Worm (Caenorhabditis elegans) whole organism, midembryonic: Measurements from ENCODE around the gene C24H10.2.

Experiments
- T22C8.4 ChIP-seq: fragments of 200-800 bp; sonication (Bioruptor generic); IDR thresholded peaks from 2 replicates; pipeline ENCODE4 v1.3.6; 2022; ENCODE audit warnings: missing genetic modification characterization, missing compliant biosample characterization
- cog-1 ChIP-seq: sonication (generic microtip); optimal IDR thresholded peaks from 2 replicates; lab custom pipeline; 2016; ENCODE audit warnings: missing genetic modification characterization, missing compliant biosample characterization
- flt-1 ChIP-seq: fragments of 200-800 bp; sonication (Bioruptor generic); IDR thresholded peaks from 2 replicates; pipeline ENCODE4 v1.3.6; 2022; ENCODE audit warnings: missing genetic modification characterization, missing compliant biosample characterization
- klf-2 ChIP-seq: fragments of 200-800 bp; sonication (Bioruptor generic); conservative IDR thresholded peaks from 2 replicates; pipeline ENCODE4 v1.3.6; 2022; ENCODE audit warnings: missing genetic modification reagents, missing genetic modification characterization, missing compliant biosample characterization
- med-1 ChIP-seq: sonication (generic microtip); optimal IDR thresholded peaks from 2 replicates; lab custom pipeline; 2017; ENCODE audit warnings: missing genetic modification characterization, mild to moderate bottlenecking, missing compliant biosample characterization, antibody characterized with exemption, missing genetic modification reagents; ENCODE audit not compliant: insufficient read depth
- ref-1 ChIP-seq: fragments of 200-800 bp; sonication (Bioruptor generic); conservative IDR thresholded peaks from 2 replicates; pipeline ENCODE4 v1.3.6; 2022; ENCODE audit warnings: missing genetic modification reagents, missing genetic modification characterization, missing compliant biosample characterization
- tab-1 ChIP-seq: fragments of 200-800 bp; sonication (Bioruptor generic); IDR thresholded peaks from 2 replicates; pipeline ENCODE4 v1.3.6; 2022; ENCODE audit warnings: missing genetic modification characterization, missing compliant biosample characterization
- ztf-23 ChIP-seq: fragments of 200-800 bp; sonication (Bioruptor generic); IDR thresholded peaks from 2 replicates; pipeline ENCODE4 v1.3.6; 2022; ENCODE audit warnings: missing genetic modification reagents, missing genetic modification characterization, missing compliant biosample characterization
- ztf-29 ChIP-seq: fragments of 200-800 bp; sonication (Bioruptor generic); IDR thresholded peaks from 2 replicates; pipeline ENCODE4 v1.3.6; 2022; ENCODE audit warnings: missing genetic modification reagents, missing genetic modification characterization, missing compliant biosample characterization

The C24H10.2 gene

ce11 chrX:5063750-5064652, at the start of gene C24H10.2:
Gene C24H10.2, plus strand, starts transcription at chrX:5064602.
- TF ChIP-seq ztf-23 (GFP tag; lab: Robert Waterston, UW) (0 out of 2 replicates have a peak, but pooled peaks have one; percentile 9), tab-1 (0 out of 2 replicates have a peak, but pooled peaks have one; percentile 56), cog-1 (tag; lab: Kevin White, UChicago) (peak; percentile 7), ztf-29 (GFP tag; lab: Robert Waterston, UW) (no peak), flt-1 (GFP tag; lab: Robert Waterston, UW) (peak; percentile 58; the same call in 1 of the 2 replicates), klf-2 (GFP tag; lab: Robert Waterston, UW) (no peak)

ce11 chrX:5015775-5016174, 48.6 kb upstream of the C24H10.2 start, which contains the start of gene ZC449.8:
Gene ZC449.8, plus strand, starts transcription at chrX:5016075.
- TF ChIP-seq ztf-23 (GFP tag; lab: Robert Waterston, UW): no peak
- TF ChIP-seq tab-1: no peak
- no peak for TF ChIP-seq ref-1 (GFP tag; lab: Robert Waterston, UW)
- no peak for TF ChIP-seq flt-1 (GFP tag; lab: Robert Waterston, UW)
- TF ChIP-seq ztf-29 (GFP tag; lab: Robert Waterston, UW): no peak
- no peak for TF ChIP-seq cog-1 (tag; lab: Kevin White, UChicago)
- no peak for TF ChIP-seq klf-2 (GFP tag; lab: Robert Waterston, UW)
- TF ChIP-seq T22C8.4 (GFP tag; lab: Robert Waterston, UW): no peak
- no peak for TF ChIP-seq med-1 (GFP tag; lab: Kevin White, UChicago)

ce11 chrX:5017591-5017990, 46.8 kb upstream of the C24H10.2 start, which contains the start of gene sek-3:
Gene sek-3, plus strand, starts transcription at chrX:5017891.
- no peak for TF ChIP-seq T22C8.4 (GFP tag; lab: Robert Waterston, UW)
- TF ChIP-seq tab-1: no peak

ce11 chrX:5018062-5018653, 46.2 kb upstream of the C24H10.2 start:
- TF ChIP-seq T22C8.4 (GFP tag; lab: Robert Waterston, UW) (peak; percentile 74; the same call in 1 of the 2 replicates), cog-1 (tag; lab: Kevin White, UChicago) (no peak)

- TF ChIP-seq flt-1 (GFP tag; lab: Robert Waterston, UW): no peak
- TF ChIP-seq klf-2 (GFP tag; lab: Robert Waterston, UW): no peak
Observed at ce11 chrX:5020996-5021395, 43.4 kb upstream of the C24H10.2 start, which contains the start of gene ZC449.2. Gene ZC449.2, plus strand, starts transcription at chrX:5021285.

ce11 chrX:5022682-5023081, 41.7 kb upstream of the C24H10.2 start:
- TF ChIP-seq med-1 (GFP tag; lab: Kevin White, UChicago) (no peak), ztf-29 (GFP tag; lab: Robert Waterston, UW) (peak; percentile 71; the same call in 1 of the 2 replicates), klf-2 (GFP tag; lab: Robert Waterston, UW) (peak; percentile 73; the same call in 1 of the 2 replicates), cog-1 (tag; lab: Kevin White, UChicago) (no peak), ref-1 (GFP tag; lab: Robert Waterston, UW) (peak; percentile 61), ztf-23 (GFP tag; lab: Robert Waterston, UW) (peak; percentile 82), T22C8.4 (GFP tag; lab: Robert Waterston, UW) (peak; percentile 36; the same call in 1 of the 2 replicates), flt-1 (GFP tag; lab: Robert Waterston, UW) (peak; percentile 89), tab-1 (peak; percentile 82)

ce11 chrX:5024300-5024699, 40.1 kb upstream of the C24H10.2 start, which contains the start of gene ZC449.1:
Gene ZC449.1, plus strand, starts transcription at chrX:5024420.
- TF ChIP-seq cog-1 (tag; lab: Kevin White, UChicago) (no peak), ztf-23 (GFP tag; lab: Robert Waterston, UW) (no peak), ref-1 (GFP tag; lab: Robert Waterston, UW) (no peak), klf-2 (GFP tag; lab: Robert Waterston, UW) (no peak), med-1 (GFP tag; lab: Kevin White, UChicago) (no peak), T22C8.4 (GFP tag; lab: Robert Waterston, UW) (no peak), flt-1 (GFP tag; lab: Robert Waterston, UW) (no peak), ztf-29 (GFP tag; lab: Robert Waterston, UW) (no peak), tab-1 (no peak)

- TF ChIP-seq tab-1 (no peak), med-1 (GFP tag; lab: Kevin White, UChicago) (no peak), flt-1 (GFP tag; lab: Robert Waterston, UW) (no peak), ref-1 (GFP tag; lab: Robert Waterston, UW) (no peak), cog-1 (tag; lab: Kevin White, UChicago) (no peak), ztf-29 (GFP tag; lab: Robert Waterston, UW) (no peak), klf-2 (GFP tag; lab: Robert Waterston, UW) (no peak), T22C8.4 (GFP tag; lab: Robert Waterston, UW) (no peak), ztf-23 (GFP tag; lab: Robert Waterston, UW) (no peak)
Observed at ce11 chrX:5026461-5026860, 37.9 kb upstream of the C24H10.2 start.

ce11 chrX:5027923-5028592, 36.3 kb upstream of the C24H10.2 start:
- TF ChIP-seq ztf-29 (GFP tag; lab: Robert Waterston, UW) (no peak), tab-1 (no peak), ztf-23 (GFP tag; lab: Robert Waterston, UW) (no peak), T22C8.4 (GFP tag; lab: Robert Waterston, UW) (no peak), cog-1 (tag; lab: Kevin White, UChicago) (no peak), flt-1 (GFP tag; lab: Robert Waterston, UW) (no peak), klf-2 (GFP tag; lab: Robert Waterston, UW) (no peak), med-1 (GFP tag; lab: Kevin White, UChicago) (no peak), ref-1 (GFP tag; lab: Robert Waterston, UW) (no peak)
